Fruit fly (Drosophila melanogaster) whole organism: ENCODE data around the gene Sgs7.

Experiments used
- CG8478 ChIP-seq: fragments of >200 bp; optimal IDR thresholded peaks from 2 replicates; lab custom pipeline; 2018; ENCODE audit warnings: inconsistent platforms
- Dll ChIP-seq: fragments of >200 bp; optimal IDR thresholded peaks from 2 replicates; lab custom pipeline; 2017
- EcR ChIP-seq, 2 experiments: fragments of >200 bp; optimal IDR thresholded peaks; 2 replicates each; lab custom pipeline; 2017; ENCODE audit warnings: missing biosample characterization in 2 of 2, missing genetic modification characterization in 2 of 2, missing genetic modification reagents in 2 of 2
- psq ChIP-seq: fragments of >200 bp; optimal IDR thresholded peaks from 2 replicates; lab custom pipeline; 2017

- TF ChIP-seq CG8478 (lab: Kevin White, UChicago) (no peak), EcR (GFP tag; optimal IDR thresholded peaks at IDR 0.05; lab: Kevin White, UChicago) (no peak), psq (lab: Kevin White, UChicago) (no peak), Dll (lab: Kevin White, UChicago) (no peak)
These were observed 20.7 kb downstream of the Sgs7 start for dm6 chr3L:11530370-11530769.
